Worm (Caenorhabditis elegans): ENCODE data around the gene tat-2.

The tat-2 gene

DNA sequence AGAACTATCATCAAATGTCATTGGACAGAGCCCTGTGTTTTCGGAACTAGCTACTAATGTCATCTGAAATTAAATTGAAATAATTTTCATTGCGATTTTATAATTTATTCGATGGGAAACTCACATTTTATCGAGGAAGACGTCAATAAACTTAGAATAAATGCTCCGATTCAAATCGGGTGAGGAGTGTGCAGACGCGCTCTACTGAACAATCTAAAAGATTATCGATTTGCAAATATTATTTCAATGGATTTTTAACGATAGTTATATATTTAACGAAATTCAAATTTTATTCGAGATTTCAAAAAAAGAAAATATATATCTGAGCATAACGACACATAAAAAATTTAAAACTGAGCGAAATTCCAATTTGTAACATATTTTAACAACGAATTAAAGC lies 47.6 kb downstream of the tat-2 start, which contains the start of gene eor-1:
eor-1 (minus strand) TSS at position 65 of the 400 bp plus-strand sequence.
- TF ChIP-seq blmp-1 (tag; optimal IDR thresholded peaks at IDR 0.05; ENCODE audit: insufficient read depth) (no peak), ceh-82 (tag; optimal IDR thresholded peaks at IDR 0.05) (no peak), lin-11 (tag; optimal IDR thresholded peaks at IDR 0.05) (no peak), sma-9 (GFP tag; optimal IDR thresholded peaks at IDR 0.05) (no peak), sma-9 (tag; optimal IDR thresholded peaks at IDR 0.05) (no peak), unc-39 (tag; optimal IDR thresholded peaks at IDR 0.05) (no peak), sma-3 (GFP tag; optimal IDR thresholded peaks at IDR 0.05) (peak; percentile 25), lin-39 (tag; optimal IDR thresholded peaks at IDR 0.05) (no peak), unc-55 (GFP tag; optimal IDR thresholded peaks at IDR 0.05) (peak; percentile 72), peb-1 (tag; optimal IDR thresholded peaks at IDR 0.05) (no peak), alr-1 (tag; optimal IDR thresholded peaks at IDR 0.05) (no peak), nhr-10 (tag; optimal IDR thresholded peaks at IDR 0.05) (no peak), lin-13 (GFP tag; optimal IDR thresholded peaks at IDR 0.05) (peak; percentile 48), ceh-16 (tag; optimal IDR thresholded peaks at IDR 0.05) (no peak), nhr-6 (tag; optimal IDR thresholded peaks at IDR 0.05) (no peak), elt-1 (tag; optimal IDR thresholded peaks at IDR 0.05) (no peak), sem-4 (tag; optimal IDR thresholded peaks at IDR 0.05) (no peak), nhr-25 (tag; optimal IDR thresholded peaks at IDR 0.05) (no peak), gmeb-1 (tag; optimal IDR thresholded peaks at IDR 0.05) (peak; percentile 3), fos-1 (tag; optimal IDR thresholded peaks at IDR 0.05) (no peak), snpc-4 (tag; optimal IDR thresholded peaks at IDR 0.05) (no peak), dmd-4 (tag; optimal IDR thresholded peaks at IDR 0.05) (no peak), ZK546.5 (tag; optimal IDR thresholded peaks at IDR 0.05) (no peak), C34F6.9 (tag; optimal IDR thresholded peaks at IDR 0.05) (peak; percentile 75), mbf-1 (tag; optimal IDR thresholded peaks at IDR 0.05) (no peak), lsy-2 (tag; optimal IDR thresholded peaks at IDR 0.05) (peak; percentile 37 to 80), egl-27 (tag; optimal IDR thresholded peaks at IDR 0.05) (no peak), aly-2 (tag; optimal IDR thresholded peaks at IDR 0.05) (no peak), nhr-77 (tag; optimal IDR thresholded peaks at IDR 0.05) (no peak), unc-62 (GFP tag; optimal IDR thresholded peaks at IDR 0.05) (no peak), zag-1 (tag; optimal IDR thresholded peaks at IDR 0.05) (no peak), mab-5 (tag; optimal IDR thresholded peaks at IDR 0.05) (no peak), nhr-237 (tag; optimal IDR thresholded peaks at IDR 0.05) (no peak), ztf-1 (GFP tag; conservative IDR thresholded peaks at IDR 0.05) (no peak), ztf-4 (tag; optimal IDR thresholded peaks at IDR 0.05) (no peak), crh-2 (tag; optimal IDR thresholded peaks at IDR 0.05) (peak; percentile 11), ztf-11 (tag; optimal IDR thresholded peaks at IDR 0.05) (no peak), nhr-12 (tag; optimal IDR thresholded peaks at IDR 0.05) (no peak), F13H6.1 (tag; optimal IDR thresholded peaks at IDR 0.05) (no peak), ama-1 (optimal IDR thresholded peaks at IDR 0.05) (no peak), Y55F3AM.14 (GFP tag; optimal IDR thresholded peaks at IDR 0.05) (no peak), skn-1 (tag; optimal IDR thresholded peaks at IDR 0.05) (no peak), elt-3 (tag; optimal IDR thresholded peaks at IDR 0.05) (no peak), mdl-1 (tag; optimal IDR thresholded peaks at IDR 0.05) (no peak), R02D3.7 (tag; optimal IDR thresholded peaks at IDR 0.05) (no peak), nhr-11 (tag; optimal IDR thresholded peaks at IDR 0.05) (no peak), nhr-21 (tag; optimal IDR thresholded peaks at IDR 0.05) (no peak), nhr-23 (tag; optimal IDR thresholded peaks at IDR 0.05) (no peak), nhr-129 (tag; optimal IDR thresholded peaks at IDR 0.05) (no peak)
